Fruit fly (Drosophila melanogaster) whole organism, wandering third instar larva: ENCODE results near the gene Gem4b.

Source experiments
- Abd-B ChIP-seq: fragments of >200 bp; optimal IDR thresholded peaks from 2 replicates; lab custom pipeline; 2017; ENCODE audit warnings: missing biosample characterization, missing genetic modification characterization
- CG32264 ChIP-seq: fragments of 200-800 bp; sonication (Bioruptor generic); optimal IDR thresholded peaks from 2 replicates; lab custom pipeline; 2016; ENCODE audit warnings: missing biosample characterization, missing genetic modification characterization
- CG9705 ChIP-seq: fragments of 200-800 bp; sonication (Bioruptor generic); optimal IDR thresholded peaks from 2 replicates; lab custom pipeline; 2018; ENCODE audit warnings: missing biosample characterization, mild to moderate bottlenecking, missing genetic modification characterization
- CrebA ChIP-seq: fragments of 200-800 bp; sonication (Bioruptor generic); optimal IDR thresholded peaks from 2 replicates; lab custom pipeline; 2016; ENCODE audit warnings: missing biosample characterization, mild to moderate bottlenecking, missing genetic modification characterization, borderline replicate concordance
- Dfd ChIP-seq: fragments of >200 bp; optimal IDR thresholded peaks from 2 replicates; lab custom pipeline; 2017; ENCODE audit warnings: missing biosample characterization, missing genetic modification characterization
- Dif ChIP-seq: fragments of 200-275, 200-300 bp; sonication (Bioruptor generic); optimal IDR thresholded peaks from 2 replicates; lab custom pipeline; 2018; ENCODE audit warnings: missing biosample characterization, missing genetic modification characterization; ENCODE audit not compliant: partially characterized antibody
- HLH106 ChIP-seq: fragments of 200-800 bp; optimal IDR thresholded peaks from 3 replicates; lab custom pipeline; 2019; ENCODE audit warnings: missing biosample characterization, mild to moderate bottlenecking, missing genetic modification characterization, moderate library complexity
- Hnf4 ChIP-seq: fragments of 200-800 bp; sonication (Bioruptor generic); optimal IDR thresholded peaks from 2 replicates; lab custom pipeline; 2016; ENCODE audit warnings: missing biosample characterization, mild to moderate bottlenecking, missing genetic modification characterization
- Hr78 ChIP-seq: fragments of >200 bp; optimal IDR thresholded peaks from 2 replicates; lab custom pipeline; 2017; ENCODE audit warnings: missing biosample characterization, missing genetic modification characterization
- Hr83 ChIP-seq: fragments of 200-300 bp; sonication (Bioruptor generic); optimal IDR thresholded peaks from 2 replicates; lab custom pipeline; 2016; ENCODE audit warnings: missing biosample characterization, mild to moderate bottlenecking, missing genetic modification characterization, moderate library complexity; ENCODE audit not compliant: poor library complexity, severe bottlenecking
- Jra ChIP-seq: sonication (Bioruptor generic); optimal IDR thresholded peaks from 2 replicates; lab custom pipeline; 2016; ENCODE audit warnings: missing biosample characterization, missing genetic modification characterization
- Mio ChIP-seq: sonication (Bioruptor generic); optimal IDR thresholded peaks from 2 replicates; lab custom pipeline; 2016; ENCODE audit warnings: missing biosample characterization, missing genetic modification characterization
- N ChIP-seq: fragments of >200 bp; optimal IDR thresholded peaks from 2 replicates; lab custom pipeline; 2018; ENCODE audit warnings: missing biosample characterization, missing external identifiers, missing genetic modification characterization
- OdsH ChIP-seq: fragments of 200-800 bp; sonication (Bioruptor generic); optimal IDR thresholded peaks from 2 replicates; lab custom pipeline; 2016; ENCODE audit warnings: missing biosample characterization, mild to moderate bottlenecking, missing genetic modification characterization
- Rel ChIP-seq, 2 experiments: fragments of 200-800 bp; sonication (Bioruptor generic) in 1 of 2; optimal IDR thresholded peaks; 2 replicates in 1 of 2; 3 replicates in 1 of 2; lab custom pipeline; 2016 to 2019; ENCODE audit warnings: mild to moderate bottlenecking in 2 of 2, missing biosample characterization in 2 of 2, missing genetic modification characterization in 2 of 2, moderate library complexity in 1 of 2
- Sp1 ChIP-seq: fragments of 200-800 bp; sonication (Bioruptor generic); optimal IDR thresholded peaks from 3 replicates; lab custom pipeline; 2019; ENCODE audit warnings: missing biosample characterization, mild to moderate bottlenecking, missing genetic modification characterization, moderate library complexity
- Vsx2 ChIP-seq: fragments of 200-300, 225-300 bp; sonication (Bioruptor generic); optimal IDR thresholded peaks from 2 replicates; lab custom pipeline; 2018; ENCODE audit warnings: missing biosample characterization, missing genetic modification characterization; ENCODE audit not compliant: partially characterized antibody
- br ChIP-seq: fragments of 200-800 bp; sonication (Bioruptor generic); optimal IDR thresholded peaks from 2 replicates; lab custom pipeline; 2016; ENCODE audit warnings: missing biosample characterization, missing genetic modification characterization
- dl ChIP-seq, 2 experiments: fragments of 175-275, 200-275 bp in 1 of 2; fragments of 200-275 bp in 1 of 2; sonication (Bioruptor generic); optimal IDR thresholded peaks; lab custom pipeline; 2018; ENCODE audit warnings: mild to moderate bottlenecking in 2 of 2, missing biosample characterization in 2 of 2, missing genetic modification characterization in 2 of 2, moderate library complexity in 2 of 2; ENCODE audit not compliant: partially characterized antibody in 2 of 2, insufficient read depth in 1 of 2
- dmrt93B ChIP-seq: fragments of 200-800 bp; sonication (Bioruptor generic); optimal IDR thresholded peaks from 2 replicates; lab custom pipeline; 2018; ENCODE audit warnings: missing biosample characterization, mild to moderate bottlenecking, missing genetic modification characterization
- dsf ChIP-seq: sonication (Bioruptor generic); optimal IDR thresholded peaks from 2 replicates; lab custom pipeline; 2016; ENCODE audit warnings: missing biosample characterization, missing genetic modification characterization, borderline replicate concordance
- ey ChIP-seq: fragments of 200-800 bp; sonication (Bioruptor generic); optimal IDR thresholded peaks from 2 replicates; lab custom pipeline; 2016; ENCODE audit warnings: missing biosample characterization, missing genetic modification characterization
- foxo ChIP-seq, 2 experiments: fragments of 200-800 bp; sonication (Bioruptor generic); optimal IDR thresholded peaks; 2 replicates in 1 of 2; 3 replicates in 1 of 2; lab custom pipeline; 2016 to 2017; ENCODE audit warnings: missing biosample characterization in 2 of 2, missing genetic modification characterization in 2 of 2
- fru ChIP-seq: fragments of 200-800 bp; sonication (Bioruptor generic); optimal IDR thresholded peaks from 3 replicates; lab custom pipeline; 2016; ENCODE audit warnings: missing biosample characterization, mild to moderate bottlenecking, missing genetic modification characterization
- h ChIP-seq: fragments of 200-800 bp; sonication (Bioruptor generic); optimal IDR thresholded peaks from 3 replicates; lab custom pipeline; 2016; ENCODE audit warnings: missing biosample characterization, mild to moderate bottlenecking, missing genetic modification characterization
- jim ChIP-seq: fragments of 175-275, 200-325 bp; sonication (Bioruptor generic); optimal IDR thresholded peaks from 2 replicates; lab custom pipeline; 2016; ENCODE audit warnings: missing biosample characterization, mild to moderate bottlenecking, missing genetic modification characterization
- lola ChIP-seq: fragments of >200 bp; optimal IDR thresholded peaks from 2 replicates; lab custom pipeline; 2017; ENCODE audit warnings: missing biosample characterization, missing genetic modification characterization
- pan ChIP-seq: fragments of >200 bp; optimal IDR thresholded peaks from 2 replicates; lab custom pipeline; 2017
- psq ChIP-seq: fragments of 200-800 bp; sonication (Bioruptor generic); optimal IDR thresholded peaks from 3 replicates; lab custom pipeline; 2017; ENCODE audit warnings: missing biosample characterization, mild to moderate bottlenecking, missing genetic modification characterization, moderate library complexity
- rgr ChIP-seq: fragments of 200-800 bp; sonication (Bioruptor generic); optimal IDR thresholded peaks from 3 replicates; lab custom pipeline; 2016; ENCODE audit warnings: missing biosample characterization, mild to moderate bottlenecking, missing genetic modification characterization
- sv ChIP-seq: fragments of 200-800 bp; sonication (Bioruptor generic); optimal IDR thresholded peaks from 3 replicates; lab custom pipeline; 2016; ENCODE audit warnings: missing biosample characterization, missing genetic modification characterization
- tai ChIP-seq: sonication (Bioruptor generic); optimal IDR thresholded peaks from 2 replicates; lab custom pipeline; 2016; ENCODE audit warnings: missing biosample characterization, missing genetic modification characterization
- woc ChIP-seq: sonication (Bioruptor generic); optimal IDR thresholded peaks from 2 replicates; lab custom pipeline; 2016; ENCODE audit warnings: missing biosample characterization, mild to moderate bottlenecking, missing genetic modification characterization

Gem4b gene

DNA sequence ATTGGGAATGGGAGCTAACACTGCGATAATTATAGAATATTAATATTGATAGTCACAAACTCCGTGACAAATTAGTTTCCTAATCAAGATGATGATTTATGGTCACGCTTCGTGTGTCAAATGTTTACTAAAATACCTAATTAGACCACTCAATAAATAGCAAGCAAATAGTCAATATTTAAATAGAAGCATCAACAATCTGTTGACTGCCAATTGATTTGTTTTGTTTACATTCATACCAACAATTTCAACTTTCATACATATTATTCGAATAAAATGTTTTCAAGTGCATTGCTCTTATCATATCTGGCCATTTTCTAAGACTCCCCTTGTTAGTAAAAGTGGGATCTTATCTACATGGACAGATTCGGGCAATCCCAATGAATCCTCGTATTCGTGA is 27.0 kb downstream of the Gem4b start:
- no peak for TF ChIP-seq tai (GFP tag; lab: Kevin White, UChicago)
- TF ChIP-seq psq (GFP tag; lab: Kevin White, UChicago) = no peak
- no peak for TF ChIP-seq woc
- no peak for TF ChIP-seq Dfd (GFP tag; lab: Kevin White, UChicago)
- TF ChIP-seq Rel (GFP tag; optimal IDR thresholded peaks at IDR 0.05; lab: Kevin White, UChicago) = no peak
- no peak for TF ChIP-seq Rel (tag; optimal IDR thresholded peaks at IDR 0.05; lab: Kevin White, UChicago)
- TF ChIP-seq jim (GFP tag; lab: Kevin White, UChicago) = no peak
- TF ChIP-seq CrebA (GFP tag; lab: Kevin White, UChicago) = no peak
- no peak for TF ChIP-seq CG9705 (GFP tag; lab: Kevin White, UChicago)
- no peak for TF ChIP-seq HLH106 (tag; lab: Kevin White, UChicago)
- no peak for TF ChIP-seq CG32264 (GFP tag; lab: Kevin White, UChicago)
- TF ChIP-seq rgr (GFP tag; lab: Kevin White, UChicago) = no peak
- TF ChIP-seq N (GFP tag; lab: Kevin White, UChicago) = no peak
- TF ChIP-seq Sp1 (GFP tag; lab: Kevin White, UChicago) = no peak
- TF ChIP-seq Hr78 (GFP tag; lab: Kevin White, UChicago) = no peak
- TF ChIP-seq fru (GFP tag; lab: Kevin White, UChicago) = no peak
- no peak for TF ChIP-seq dsf (GFP tag; lab: Kevin White, UChicago)
- no peak for TF ChIP-seq h (GFP tag; lab: Kevin White, UChicago)
- no peak for TF ChIP-seq Abd-B (GFP tag; lab: Kevin White, UChicago)
- TF ChIP-seq Dif (GFP tag; lab: Kevin White, UChicago) = no peak

DNA sequence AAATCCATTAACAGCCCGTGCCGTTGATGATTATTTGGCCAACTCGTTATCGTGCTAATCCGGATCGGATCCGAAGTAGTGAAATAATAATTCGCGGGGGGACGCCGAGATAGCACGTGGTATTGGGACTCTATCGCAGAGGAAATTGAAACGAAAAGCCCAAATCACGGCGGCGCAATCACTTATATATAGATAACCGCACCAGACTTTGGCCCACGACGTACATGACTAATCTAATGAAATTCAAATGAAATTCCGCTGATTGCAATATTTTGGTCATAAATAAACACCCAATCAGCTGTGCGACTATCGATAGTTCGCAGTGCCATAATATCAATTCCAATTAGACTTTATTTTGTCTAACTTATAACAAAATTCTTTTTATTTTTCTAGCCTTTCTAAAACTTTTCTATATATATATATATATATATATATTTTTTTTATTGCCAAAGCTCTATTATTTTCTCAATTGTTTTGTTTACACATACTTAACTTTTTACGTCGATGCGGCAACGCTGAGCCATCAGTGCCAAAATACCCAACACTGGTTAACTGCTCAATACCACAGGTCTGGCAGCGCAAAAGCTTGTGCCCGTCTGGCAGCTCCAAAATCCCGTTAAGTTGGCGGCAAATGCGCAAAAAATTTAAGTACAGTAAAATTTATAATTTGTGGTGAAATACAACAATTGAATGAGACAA is 27.8 kb downstream of the Gem4b start, which contains the start of gene CG6428:
Gene CG6428, minus strand, starts transcription at position 310 of the 699 bp plus-strand sequence.
- TF ChIP-seq ey (GFP tag; lab: Kevin White, UChicago) = no peak
- TF ChIP-seq tai (GFP tag; lab: Kevin White, UChicago) = no peak
- TF ChIP-seq Rel (GFP tag; optimal IDR thresholded peaks at IDR 0.05; lab: Kevin White, UChicago) = no peak
- TF ChIP-seq Rel (tag; optimal IDR thresholded peaks at IDR 0.05; lab: Kevin White, UChicago) = peak; percentile 20
- TF ChIP-seq sv (GFP tag; lab: Kevin White, UChicago) = no peak
- TF ChIP-seq dmrt93B (GFP tag; lab: Kevin White, UChicago) = no peak
- no peak for TF ChIP-seq CG9705 (GFP tag; lab: Kevin White, UChicago)
- TF ChIP-seq Hr83 = no peak
- TF ChIP-seq lola = no peak
- no peak for TF ChIP-seq fru (GFP tag; lab: Kevin White, UChicago)
- TF ChIP-seq OdsH = peak; percentile 0
- TF ChIP-seq woc = no peak
- TF ChIP-seq Mio (GFP tag; lab: Kevin White, UChicago) = no peak
- peak; percentile 27 for TF ChIP-seq HLH106 (tag; lab: Kevin White, UChicago)
- TF ChIP-seq Dif (GFP tag; lab: Kevin White, UChicago) = no peak
- TF ChIP-seq foxo (GFP tag; optimal IDR thresholded peaks at IDR 0.05; lab: Kevin White, UChicago) = peak in 1 of 2 experiments; percentile 64
- no peak for TF ChIP-seq pan (lab: Kevin White, UChicago)
- peak; percentile 18 for TF ChIP-seq psq (GFP tag; lab: Kevin White, UChicago)

DNA sequence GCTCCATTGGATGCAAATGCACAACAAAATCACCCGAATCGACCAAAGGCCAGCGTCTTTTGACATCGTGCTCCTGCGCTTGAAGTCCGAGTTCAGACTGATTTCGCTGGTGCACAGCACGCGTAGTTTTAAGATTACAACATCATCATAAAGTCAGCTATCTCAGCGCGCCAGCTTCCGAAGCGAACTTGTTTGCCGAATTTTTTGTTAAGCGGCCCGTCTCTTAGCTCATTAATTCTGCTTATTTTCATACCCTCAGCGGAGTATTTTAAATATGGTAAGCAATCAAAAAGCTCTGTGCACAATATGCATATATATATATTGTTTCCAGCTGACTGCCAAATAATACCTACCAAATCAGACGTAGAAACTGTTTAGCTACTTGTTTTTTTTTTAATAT is 30.6 kb downstream of the Gem4b start, which contains the start of gene CG6414:
Gene CG6414, minus strand, starts transcription at position 101 of the 400 bp plus-strand sequence.
- TF ChIP-seq Hr78 (GFP tag; lab: Kevin White, UChicago) (no peak), jim (GFP tag; lab: Kevin White, UChicago) (no peak), foxo (GFP tag; optimal IDR thresholded peaks at IDR 0.05; lab: Kevin White, UChicago) (no peak), fru (GFP tag; lab: Kevin White, UChicago) (no peak), N (GFP tag; lab: Kevin White, UChicago) (no peak), ey (GFP tag; lab: Kevin White, UChicago) (no peak), CG9705 (GFP tag; lab: Kevin White, UChicago) (no peak), br (GFP tag; lab: Kevin White, UChicago) (no peak), Hnf4 (GFP tag; lab: Kevin White, UChicago) (no peak), dl (GFP tag; optimal IDR thresholded peaks at IDR 0.05; lab: Kevin White, UChicago; ENCODE audit: insufficient read depth in 1 of 2, partially characterized antibody in 2 of 2) (no peak), dmrt93B (GFP tag; lab: Kevin White, UChicago) (no peak), Jra (no peak), Vsx2 (GFP tag; lab: Kevin White, UChicago) (no peak), dsf (GFP tag; lab: Kevin White, UChicago) (no peak), CrebA (GFP tag; lab: Kevin White, UChicago) (no peak), Sp1 (GFP tag; lab: Kevin White, UChicago) (no peak)
